Worm (Caenorhabditis elegans): ENCODE measurements around the gene pelo-1.

ce11 chrIII:4208210-4208609, 4.2 kb upstream of the pelo-1 start:
- no peak for TF ChIP-seq skn-1 (tag; optimal IDR thresholded peaks at IDR 0.05)
- TF ChIP-seq snpc-4 (tag; optimal IDR thresholded peaks at IDR 0.05) = no peak
- no peak for TF ChIP-seq unc-62 (GFP tag; optimal IDR thresholded peaks at IDR 0.05)
- no peak for TF ChIP-seq ztf-11 (tag; optimal IDR thresholded peaks at IDR 0.05)
- TF ChIP-seq nhr-11 (tag; optimal IDR thresholded peaks at IDR 0.05) = no peak
- no peak for TF ChIP-seq ama-1 (optimal IDR thresholded peaks at IDR 0.05)
- TF ChIP-seq aly-2 (tag; optimal IDR thresholded peaks at IDR 0.05) = no peak
- no peak for TF ChIP-seq elt-1 (tag; optimal IDR thresholded peaks at IDR 0.05)
- no peak for TF ChIP-seq ZK546.5 (tag; optimal IDR thresholded peaks at IDR 0.05)
- no peak for TF ChIP-seq jun-1 (tag; optimal IDR thresholded peaks at IDR 0.05)
- TF ChIP-seq nhr-77 (tag; optimal IDR thresholded peaks at IDR 0.05) = no peak
